Worm (Caenorhabditis elegans) whole organism, L2 larva: ENCODE data around the gene ZK1248.11.

Source experiments
- C34F6.9 ChIP-seq: fragments of 150-350 bp; optimal IDR thresholded peaks from 2 replicates; lab custom pipeline; 2014; ENCODE audit warnings: missing biosample characterization, missing genetic modification characterization
- F13H6.1 ChIP-seq: sonication (generic microtip); optimal IDR thresholded peaks from 2 replicates; lab custom pipeline; 2016; ENCODE audit warnings: missing genetic modification characterization, missing compliant biosample characterization
- Y55F3AM.14 ChIP-seq: fragments of 200-800 bp; sonication (Bioruptor generic); optimal IDR thresholded peaks from 2 replicates; lab custom pipeline; 2018; ENCODE audit warnings: mild to moderate bottlenecking, missing genetic modification characterization, missing compliant biosample characterization
- alr-1 ChIP-seq: fragments of 150-350 bp; optimal IDR thresholded peaks from 2 replicates; lab custom pipeline; 2014; ENCODE audit warnings: missing biosample characterization, missing genetic modification characterization
- aly-2 ChIP-seq: fragments of 150-350 bp; optimal IDR thresholded peaks from 2 replicates; lab custom pipeline; 2014; ENCODE audit warnings: missing biosample characterization, missing genetic modification characterization
- ama-1 ChIP-seq: fragments of 150-350 bp; optimal IDR thresholded peaks from 2 replicates; lab custom pipeline; 2018; ENCODE audit warnings: inconsistent platforms
- blmp-1 ChIP-seq: sonication (generic microtip); optimal IDR thresholded peaks from 2 replicates; lab custom pipeline; 2017; ENCODE audit warnings: missing genetic modification characterization, mild to moderate bottlenecking, missing compliant biosample characterization, antibody characterized with exemption, moderate library complexity; ENCODE audit not compliant: insufficient read depth
- ceh-16 ChIP-seq: fragments of 150-350 bp; optimal IDR thresholded peaks from 2 replicates; lab custom pipeline; 2014; ENCODE audit warnings: missing biosample characterization, missing genetic modification characterization
- ceh-82 ChIP-seq: fragments of 150-350 bp; optimal IDR thresholded peaks from 2 replicates; lab custom pipeline; 2014; ENCODE audit warnings: missing biosample characterization, missing genetic modification characterization
- crh-2 ChIP-seq: sonication (generic microtip); optimal IDR thresholded peaks from 2 replicates; lab custom pipeline; 2017; ENCODE audit warnings: missing biosample characterization, missing genetic modification characterization
- dmd-4 ChIP-seq: sonication (generic microtip); optimal IDR thresholded peaks from 2 replicates; lab custom pipeline; 2017; ENCODE audit warnings: missing biosample characterization, missing genetic modification characterization
- elt-1 ChIP-seq: fragments of 150-350 bp; optimal IDR thresholded peaks from 2 replicates; lab custom pipeline; 2014; ENCODE audit warnings: missing biosample characterization, missing genetic modification characterization
- elt-3 ChIP-seq: sonication (generic microtip); optimal IDR thresholded peaks from 2 replicates; lab custom pipeline; 2017; ENCODE audit warnings: missing biosample characterization, missing genetic modification characterization
- fos-1 ChIP-seq: fragments of 150-350 bp; optimal IDR thresholded peaks from 2 replicates; lab custom pipeline; 2014; ENCODE audit warnings: missing biosample characterization, missing genetic modification characterization
- gmeb-1 ChIP-seq: fragments of 150-350 bp; optimal IDR thresholded peaks from 2 replicates; lab custom pipeline; 2014; ENCODE audit warnings: missing biosample characterization, missing genetic modification characterization
- lin-11 ChIP-seq: fragments of 150-350 bp; sonication (generic microtip); optimal IDR thresholded peaks from 2 replicates; lab custom pipeline; 2014; ENCODE audit warnings: missing biosample characterization, missing genetic modification characterization, inconsistent platforms, mixed read lengths
- lin-13 ChIP-seq: fragments of 150-350 bp; optimal IDR thresholded peaks from 2 replicates; lab custom pipeline; 2014; ENCODE audit warnings: missing biosample characterization, missing genetic modification reagents, missing genetic modification characterization
- lin-39 ChIP-seq: fragments of 150-350 bp; optimal IDR thresholded peaks from 2 replicates; lab custom pipeline; 2014; ENCODE audit warnings: missing biosample characterization, missing genetic modification reagents, missing genetic modification characterization
- lsy-2 ChIP-seq, 2 experiments: fragments of 150-350 bp in 1 of 2; sonication (generic microtip) in 1 of 2; optimal IDR thresholded peaks; 2 replicates each; lab custom pipeline; 2014 to 2017; ENCODE audit warnings: missing biosample characterization in 2 of 2, missing genetic modification characterization in 2 of 2
- mab-5 ChIP-seq: fragments of 150-350 bp; optimal IDR thresholded peaks from 2 replicates; lab custom pipeline; 2014; ENCODE audit warnings: missing biosample characterization, missing genetic modification characterization
- mbf-1 ChIP-seq: sonication (generic microtip); optimal IDR thresholded peaks from 2 replicates; lab custom pipeline; 2017; ENCODE audit warnings: missing biosample characterization, missing genetic modification characterization
- mdl-1 ChIP-seq, 2 experiments: fragments of 150-350 bp in 1 of 2; sonication (generic microtip) in 1 of 2; optimal IDR thresholded peaks; 2 replicates each; lab custom pipeline; 2017; ENCODE audit warnings: missing biosample characterization in 2 of 2, missing genetic modification characterization in 2 of 2
- nhr-12 ChIP-seq: fragments of 150-350 bp; optimal IDR thresholded peaks from 2 replicates; lab custom pipeline; 2014; ENCODE audit warnings: missing biosample characterization, missing genetic modification characterization
- nhr-129 ChIP-seq: fragments of 150-350 bp; optimal IDR thresholded peaks from 2 replicates; lab custom pipeline; 2014; ENCODE audit warnings: missing biosample characterization, missing genetic modification characterization
- nhr-23 ChIP-seq: fragments of 150-350 bp; optimal IDR thresholded peaks from 2 replicates; lab custom pipeline; 2014; ENCODE audit warnings: missing biosample characterization, missing genetic modification reagents, missing genetic modification characterization
- nhr-237 ChIP-seq: fragments of 150-350 bp; optimal IDR thresholded peaks from 2 replicates; lab custom pipeline; 2014; ENCODE audit warnings: missing biosample characterization, missing genetic modification characterization
- nhr-25 ChIP-seq: fragments of 150-350 bp; sonication (generic microtip); optimal IDR thresholded peaks from 3 replicates; lab custom pipeline; 2014; ENCODE audit warnings: missing biosample characterization, missing genetic modification characterization
- nhr-6 ChIP-seq: fragments of 150-350 bp; optimal IDR thresholded peaks from 2 replicates; lab custom pipeline; 2014; ENCODE audit warnings: missing biosample characterization, missing genetic modification characterization
- peb-1 ChIP-seq: fragments of 150-350 bp; optimal IDR thresholded peaks from 2 replicates; lab custom pipeline; 2014; ENCODE audit warnings: missing biosample characterization, missing genetic modification characterization
- sma-3 ChIP-seq: sonication (generic microtip); optimal IDR thresholded peaks from 2 replicates; lab custom pipeline; 2016; ENCODE audit warnings: missing genetic modification reagents, missing genetic modification characterization, missing compliant biosample characterization
- sma-9 ChIP-seq, 2 experiments: fragments of 150-350 bp in 1 of 2; sonication (generic microtip) in 1 of 2; optimal IDR thresholded peaks; 2 replicates each; lab custom pipeline; 2014 to 2016; ENCODE audit warnings: missing genetic modification characterization in 2 of 2, mild to moderate bottlenecking in 1 of 2, missing biosample characterization in 1 of 2, missing compliant biosample characterization in 1 of 2, missing genetic modification reagents in 1 of 2, moderate library complexity in 1 of 2
- snpc-4 ChIP-seq: fragments of 150-350 bp; optimal IDR thresholded peaks from 2 replicates; lab custom pipeline; 2014; ENCODE audit warnings: missing biosample characterization, missing genetic modification characterization
- unc-39 ChIP-seq: fragments of 150-350 bp; optimal IDR thresholded peaks from 2 replicates; lab custom pipeline; 2014; ENCODE audit warnings: missing biosample characterization, missing genetic modification characterization
- unc-55 ChIP-seq: fragments of 150-350 bp; sonication (generic microtip); optimal IDR thresholded peaks from 3 replicates; lab custom pipeline; 2014; ENCODE audit warnings: missing biosample characterization, missing genetic modification reagents, missing genetic modification characterization
- ztf-1 ChIP-seq: fragments of 200-800 bp; sonication (Bioruptor generic); conservative IDR thresholded peaks from 2 replicates; pipeline ENCODE4 v1.3.6; 2022; ENCODE audit warnings: missing genetic modification characterization, missing compliant biosample characterization
- ztf-11 ChIP-seq: sonication (generic microtip); optimal IDR thresholded peaks from 2 replicates; lab custom pipeline; 2017; ENCODE audit warnings: missing biosample characterization, missing genetic modification characterization
- ztf-4 ChIP-seq: fragments of 150-350 bp; optimal IDR thresholded peaks from 2 replicates; lab custom pipeline; 2014; ENCODE audit warnings: missing biosample characterization, missing genetic modification characterization

The ZK1248.11 gene

ce11 chrII:5829940-5830424 is 1.6 kb upstream of the ZK1248.11 start, which contains the start of gene col-74:
col-74 (plus strand) TSS chrII:5830374.
- TF ChIP-seq aly-2 (tag; lab: Kevin White, UChicago) (no peak), fos-1 (tag; lab: Kevin White, UChicago) (peak; percentile 47)
- TF ChIP-seq, all 48 proteins: peak for 1

- TF ChIP-seq blmp-1 (tag; lab: Kevin White, UChicago) (peak; percentile 26), ztf-4 (tag; lab: Kevin White, UChicago) (no peak), gmeb-1 (tag; lab: Kevin White, UChicago) (no peak), ztf-1 (GFP tag; lab: Robert Waterston, UW) (no peak), sma-3 (GFP tag; lab: Kevin White, UChicago) (peak; percentile 8)
- TF ChIP-seq, all 48 proteins: peak for 2
Observed at ce11 chrII:5827364-5827763, 1.0 kb downstream of the ZK1248.11 start, which contains the start of gene tbc-2. tbc-2 (minus strand) TSS chrII:5827443.

ce11 chrII:5820282-5820762 is 8.1 kb downstream of the ZK1248.11 start, which contains the start of gene ehs-1:
ehs-1 (plus strand) TSS chrII:5820712.
- TF ChIP-seq lin-13 = no peak
- no peak for TF ChIP-seq peb-1 (tag; lab: Kevin White, UChicago)
- no peak for TF ChIP-seq blmp-1 (tag; lab: Kevin White, UChicago)
- TF ChIP-seq F13H6.1 (tag; lab: Kevin White, UChicago) = no peak
- no peak for TF ChIP-seq mdl-1 (tag; optimal IDR thresholded peaks at IDR 0.05; lab: Kevin White, UChicago)
- peak in 1 of 2 experiments; percentile 31 for TF ChIP-seq lsy-2 (tag; optimal IDR thresholded peaks at IDR 0.05; lab: Kevin White, UChicago)
- TF ChIP-seq C34F6.9 = peak; percentile 24
- TF ChIP-seq crh-2 = peak; percentile 36
- TF ChIP-seq lin-39 (tag; lab: Kevin White, UChicago) = no peak
- TF ChIP-seq nhr-129 (tag; lab: Kevin White, UChicago) = peak; percentile 5
- no peak for TF ChIP-seq ceh-82 (tag; lab: Kevin White, UChicago)
- TF ChIP-seq elt-3 = no peak
- TF ChIP-seq unc-55 (GFP tag; lab: Kevin White, UChicago) = peak; percentile 40

- TF ChIP-seq fos-1 (tag; lab: Kevin White, UChicago) (no peak), sma-9 (GFP tag; optimal IDR thresholded peaks at IDR 0.05; lab: Kevin White, UChicago) (peak; percentile 12), sma-9 (tag; optimal IDR thresholded peaks at IDR 0.05; lab: Kevin White, UChicago) (no peak), dmd-4 (tag; lab: Kevin White, UChicago) (no peak), elt-1 (tag; lab: Kevin White, UChicago) (no peak), sma-3 (GFP tag; lab: Kevin White, UChicago) (peak; percentile 16), Y55F3AM.14 (GFP tag; lab: Kevin White, UChicago) (no peak), alr-1 (tag; lab: Kevin White, UChicago) (no peak), nhr-237 (tag; lab: Kevin White, UChicago) (no peak), ztf-4 (tag; lab: Kevin White, UChicago) (no peak), elt-3 (no peak), nhr-12 (tag; lab: Kevin White, UChicago) (no peak), crh-2 (no peak), unc-55 (GFP tag; lab: Kevin White, UChicago) (peak; percentile 71)
Observed at ce11 chrII:5819655-5820054, 8.7 kb downstream of the ZK1248.11 start.

ce11 chrII:5818298-5818697 is 10.1 kb downstream of the ZK1248.11 start, which contains the start of gene ZK1248.4:
ZK1248.4 (plus strand) TSS chrII:5818598.
- TF ChIP-seq nhr-6 (tag; lab: Kevin White, UChicago) = no peak
- TF ChIP-seq Y55F3AM.14 (GFP tag; lab: Kevin White, UChicago) = no peak
- TF ChIP-seq lin-39 (tag; lab: Kevin White, UChicago) = no peak

- TF ChIP-seq ztf-11 (no peak), mab-5 (tag; lab: Kevin White, UChicago) (no peak), dmd-4 (tag; lab: Kevin White, UChicago) (no peak), peb-1 (tag; lab: Kevin White, UChicago) (no peak), unc-39 (no peak), nhr-25 (tag; lab: Kevin White, UChicago) (no peak), nhr-6 (tag; lab: Kevin White, UChicago) (no peak), elt-3 (no peak), ztf-1 (GFP tag; lab: Robert Waterston, UW) (no peak), mbf-1 (tag; lab: Kevin White, UChicago) (no peak), ama-1 (no peak), ceh-16 (no peak), nhr-23 (no peak), lin-11 (tag; lab: Kevin White, UChicago) (no peak), snpc-4 (no peak), lin-13 (no peak), mdl-1 (tag; optimal IDR thresholded peaks at IDR 0.05; lab: Kevin White, UChicago) (no peak)
Observed at ce11 chrII:5816346-5816745, 12.0 kb downstream of the ZK1248.11 start, which contains the start of gene ZK1248.20. ZK1248.20 (plus strand) TSS chrII:5816646.
